Fruit fly (Drosophila melanogaster) ovary, adult (tissue): ENCODE measurements around the gene CG6813.
A peak's percentile ranks its signal among the peaks of the same experiment; 100 is the strongest.

ENCODE experiments used
- CG17801 ChIP-seq: fragments of 200-800 bp; optimal IDR thresholded peaks from 2 replicates; lab custom pipeline; 2019; ENCODE audit warnings: missing biosample characterization, mild to moderate bottlenecking, missing genetic modification characterization, moderate library complexity; ENCODE audit not compliant: partially characterized antibody

Gene CG6813

DNA sequence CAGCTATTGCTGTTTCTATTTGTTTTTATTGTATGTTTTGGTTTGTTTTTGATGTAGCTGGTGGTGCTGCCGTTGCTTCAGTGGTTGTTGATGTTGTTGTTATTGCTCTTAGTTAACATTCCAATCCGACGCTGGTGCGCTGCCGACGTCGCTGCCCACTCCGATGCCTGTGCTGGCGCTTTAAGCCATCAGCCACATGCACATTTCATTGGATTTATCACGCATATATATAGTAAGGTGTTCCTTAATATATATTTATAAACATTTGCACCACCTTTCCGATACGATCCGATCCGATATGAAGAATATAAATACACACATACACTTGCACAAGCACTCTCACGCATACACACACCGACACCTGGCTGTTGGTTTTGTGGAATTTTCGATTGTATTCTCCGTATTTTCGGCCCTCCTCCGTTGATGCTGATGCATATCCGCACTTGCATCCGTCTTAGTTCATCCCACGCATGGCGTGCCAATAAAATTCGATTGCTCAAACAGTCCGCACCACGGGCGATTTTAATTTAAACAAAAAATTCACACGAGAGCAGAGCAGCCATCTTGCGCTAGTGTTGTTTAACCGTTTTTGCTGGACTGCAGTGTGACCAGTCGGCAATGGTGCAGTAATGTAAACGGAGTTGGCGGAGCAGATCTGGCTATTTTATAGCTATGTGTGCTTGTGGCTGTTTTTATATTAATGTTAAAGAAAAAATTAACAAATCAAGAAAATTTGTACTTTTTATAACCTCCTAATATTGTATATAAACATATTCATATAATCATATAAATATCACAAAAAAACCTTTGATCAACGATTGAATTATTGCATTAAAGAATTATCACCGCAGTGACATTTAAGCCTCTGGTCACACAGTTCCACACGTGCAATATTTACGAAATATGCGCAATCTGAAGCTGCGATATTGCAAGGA, 23.9 kb upstream of the CG6813 start, which contains the start of the genes Csk and Elp1:
Gene Csk (minus strand): TSS at position 602 of the 935 bp plus-strand sequence.
Gene Elp1 (plus strand): TSS at position 867 of the 935 bp plus-strand sequence.
- TF ChIP-seq CG17801 (GFP tag; lab: Kevin White, UChicago): peak; percentile 55

DNA sequence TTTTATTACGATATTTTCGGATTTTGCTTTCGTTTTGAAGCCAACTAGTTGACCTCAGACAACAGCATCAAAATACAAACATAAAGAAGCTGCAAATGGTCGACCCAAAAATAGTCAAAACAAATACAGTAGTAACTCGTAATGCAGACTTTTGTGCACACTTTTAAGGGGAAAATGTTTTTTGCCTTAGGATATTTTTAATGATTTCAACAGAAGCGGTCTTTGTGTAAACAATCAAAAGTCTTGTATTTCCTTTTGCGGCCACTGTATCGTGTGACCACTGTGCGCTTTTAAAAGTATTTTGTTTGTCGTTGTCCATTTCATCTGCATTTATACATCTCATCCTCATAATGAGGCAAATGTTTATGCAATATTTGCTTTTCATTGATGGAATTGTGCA, 23.0 kb upstream of the CG6813 start:
- peak; percentile 74 for TF ChIP-seq CG17801 (GFP tag; lab: Kevin White, UChicago)

DNA sequence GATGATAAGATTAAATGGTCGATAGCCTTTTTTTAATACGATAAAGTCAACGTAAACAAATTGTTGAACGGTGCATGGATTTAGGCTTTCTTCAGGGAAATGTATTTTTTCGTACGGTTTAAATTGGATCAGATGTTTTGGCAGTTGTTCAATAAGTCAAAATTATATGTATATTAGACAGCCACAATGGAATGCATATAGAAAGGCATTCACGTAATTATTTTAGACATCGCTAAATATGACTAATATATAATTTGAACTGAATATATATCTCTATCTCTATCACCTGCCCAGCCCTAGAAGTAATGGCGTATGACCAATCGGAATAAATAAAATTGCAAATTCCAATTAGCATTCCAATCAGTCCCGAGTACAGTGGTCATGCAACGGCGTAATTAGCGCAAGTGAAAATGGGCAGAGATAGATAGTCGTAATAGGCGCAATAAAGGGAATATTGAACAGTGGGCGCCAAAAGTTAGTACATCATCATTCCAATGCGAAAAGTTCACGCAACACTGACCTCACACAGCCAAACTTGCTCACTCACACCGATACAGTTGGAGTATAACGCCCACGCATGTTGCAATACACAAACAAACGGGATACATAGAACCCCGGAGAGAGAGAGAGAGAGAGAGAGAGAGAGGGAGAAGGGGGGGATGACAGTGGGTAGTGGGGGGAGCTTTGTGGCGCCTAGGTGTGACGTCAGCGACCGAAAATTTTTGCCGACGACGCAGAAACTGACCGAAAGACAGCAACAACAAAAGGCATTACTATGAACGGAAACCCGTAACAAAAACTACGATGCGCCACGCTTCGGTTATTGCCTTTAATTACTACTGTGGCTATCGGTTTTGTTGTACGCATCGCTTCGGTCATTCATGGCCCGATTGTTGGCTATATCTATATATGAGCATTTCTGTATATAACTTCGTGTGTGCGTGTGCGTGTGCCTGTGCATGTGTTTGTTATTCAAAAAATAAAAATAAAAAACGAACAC, 22.2 kb upstream of the CG6813 start:
- TF ChIP-seq CG17801 (GFP tag; lab: Kevin White, UChicago): no peak

DNA sequence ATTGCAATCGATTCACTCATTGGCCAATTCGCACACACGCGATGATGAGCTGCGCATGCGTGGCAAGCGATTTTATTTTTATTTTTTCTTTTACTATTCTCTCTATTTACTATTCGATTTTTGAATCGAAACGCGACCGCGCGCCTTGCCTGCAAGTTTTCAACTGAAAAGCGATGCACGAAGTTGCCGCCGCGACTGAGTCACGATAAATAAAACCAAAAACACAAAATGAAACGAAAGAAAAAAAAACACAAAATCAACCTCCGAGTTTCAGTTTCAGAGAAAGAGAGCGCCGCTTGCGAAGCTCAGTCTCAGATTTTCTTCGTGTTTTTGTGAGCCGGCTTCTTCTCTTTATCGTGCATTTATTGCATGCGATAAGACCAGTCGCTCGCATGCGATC, 20.4 kb upstream of the CG6813 start:
- peak; percentile 83 for TF ChIP-seq CG17801 (GFP tag; lab: Kevin White, UChicago)

DNA sequence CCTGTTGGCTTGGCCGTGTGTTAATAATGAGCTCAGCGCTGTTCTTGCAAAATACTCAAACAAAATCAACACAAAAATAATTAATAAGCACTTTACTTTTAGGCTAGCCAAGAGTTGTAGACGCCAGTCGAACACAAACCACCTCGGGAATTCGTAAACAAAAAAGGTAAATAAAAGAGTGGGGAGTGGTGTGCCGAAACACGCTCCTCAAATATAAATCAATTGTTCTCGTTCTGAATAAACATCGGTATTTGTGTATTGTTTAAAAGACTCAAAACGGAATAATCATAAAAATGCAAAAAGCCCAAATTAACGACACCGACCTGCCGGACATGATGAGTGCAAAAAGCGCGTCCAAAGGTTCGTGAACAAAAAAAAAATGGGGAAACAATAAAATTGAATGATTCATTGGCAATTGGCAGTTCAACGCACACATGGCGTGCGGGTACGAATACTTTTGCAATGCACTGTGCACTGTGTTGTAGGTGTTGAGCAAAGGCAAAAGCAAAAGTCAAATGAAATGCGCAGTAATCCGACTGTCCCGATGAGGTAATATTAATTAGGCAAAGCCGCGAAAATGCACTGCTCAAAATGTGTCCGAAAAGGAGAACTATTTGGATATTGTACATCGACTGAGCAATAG, 13.6 kb upstream of the CG6813 start:
- peak; percentile 39 for TF ChIP-seq CG17801 (GFP tag; lab: Kevin White, UChicago)

DNA sequence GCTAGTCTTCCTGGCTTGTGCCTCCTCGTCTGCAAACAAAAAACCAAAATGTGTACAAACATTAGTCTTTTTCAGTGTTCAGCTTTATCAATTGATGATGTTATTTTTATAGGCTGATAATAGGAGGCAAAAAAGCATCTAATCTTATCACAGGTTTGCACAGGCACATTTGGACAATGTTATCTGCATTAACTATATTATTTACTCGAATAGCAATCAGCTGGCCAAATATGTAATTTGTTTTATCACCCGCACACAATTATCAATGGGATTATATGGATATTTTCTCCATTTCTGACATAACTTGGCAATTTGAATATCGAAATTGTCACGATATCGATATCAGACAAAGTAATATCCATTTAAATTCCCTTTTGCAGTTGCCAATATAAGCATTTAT, 11.1 kb upstream of the CG6813 start:
- no peak for TF ChIP-seq CG17801 (GFP tag; lab: Kevin White, UChicago)

DNA sequence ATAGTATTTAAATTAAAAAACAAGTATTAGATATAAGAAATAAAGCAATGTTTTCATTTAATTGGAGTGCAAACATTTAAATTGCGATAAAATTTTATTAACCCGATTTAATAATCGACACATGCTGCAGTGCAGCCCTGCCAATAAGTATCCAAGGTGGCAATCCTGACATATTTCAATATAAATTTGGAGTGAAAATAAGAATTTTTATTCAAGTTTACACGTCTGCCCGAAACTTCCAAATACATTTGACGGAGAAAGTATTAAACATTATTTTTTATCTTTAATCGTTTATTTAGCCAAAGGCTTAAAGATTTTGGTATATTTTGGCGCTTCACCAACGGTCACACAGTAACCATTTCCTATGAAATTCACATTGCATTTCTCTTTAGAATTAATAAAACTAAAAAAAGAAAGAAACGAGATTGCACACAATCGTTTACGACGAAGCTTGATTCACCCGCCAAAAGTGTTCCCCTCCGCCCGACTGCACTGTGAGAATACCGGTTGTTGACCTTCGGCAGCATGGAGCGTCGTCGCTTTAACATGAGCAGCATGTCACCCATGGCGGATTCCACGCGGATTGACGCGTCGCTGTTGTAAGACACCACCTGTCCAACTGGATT, 2.1 kb upstream of the CG6813 start, which contains the start of gene CG14712:
Gene CG14712 (plus strand): TSS at position 344 of the 626 bp plus-strand sequence.
- peak; percentile 7 for TF ChIP-seq CG17801 (GFP tag; lab: Kevin White, UChicago)

DNA sequence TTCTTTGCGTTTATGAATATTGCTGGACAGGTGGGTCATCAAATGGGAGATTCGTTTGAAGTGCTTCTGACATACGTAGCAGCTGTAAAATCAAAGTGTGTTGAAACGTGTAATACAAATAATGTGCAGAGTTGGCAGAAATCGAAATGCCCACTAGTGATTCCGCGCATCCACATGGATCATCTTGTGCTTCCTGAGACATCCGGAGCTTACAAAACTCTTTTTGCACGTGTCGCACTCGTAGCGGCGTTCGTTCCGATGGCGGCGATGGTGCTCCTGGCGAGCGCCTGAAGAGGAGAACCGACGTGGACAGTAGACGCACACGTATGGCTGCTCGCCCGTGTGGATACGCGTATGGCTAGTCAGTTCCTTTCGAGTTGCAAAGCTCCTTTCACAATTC, 894 bp downstream of the CG6813 start, which contains the start of gene Zaf1:
Gene Zaf1 (minus strand): TSS at position 101 of the 400 bp plus-strand sequence.
- no peak for TF ChIP-seq CG17801 (GFP tag; lab: Kevin White, UChicago)

DNA sequence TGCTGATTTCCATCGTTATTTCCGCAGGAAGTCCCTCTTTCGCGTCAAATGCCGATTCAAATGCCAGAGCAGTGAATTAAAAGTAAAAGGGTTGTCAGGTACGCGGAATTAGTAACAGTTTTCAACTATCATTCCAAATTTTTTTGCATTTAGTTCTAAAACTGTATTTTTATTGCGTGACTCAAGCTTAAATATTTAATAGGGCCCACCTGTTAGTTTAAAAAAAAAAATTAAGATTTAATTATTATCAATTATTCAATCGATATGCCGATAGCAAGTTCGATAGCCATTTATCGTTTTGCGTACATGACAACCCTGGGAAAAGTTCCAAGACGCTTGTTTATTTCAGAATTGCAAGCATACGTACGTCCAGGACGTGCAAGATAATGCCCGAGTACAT, 3.4 kb downstream of the CG6813 start, which contains the start of gene CG14711:
Gene CG14711 (plus strand): TSS at position 315 of the 400 bp plus-strand sequence.
- TF ChIP-seq CG17801 (GFP tag; lab: Kevin White, UChicago): peak; percentile 86

DNA sequence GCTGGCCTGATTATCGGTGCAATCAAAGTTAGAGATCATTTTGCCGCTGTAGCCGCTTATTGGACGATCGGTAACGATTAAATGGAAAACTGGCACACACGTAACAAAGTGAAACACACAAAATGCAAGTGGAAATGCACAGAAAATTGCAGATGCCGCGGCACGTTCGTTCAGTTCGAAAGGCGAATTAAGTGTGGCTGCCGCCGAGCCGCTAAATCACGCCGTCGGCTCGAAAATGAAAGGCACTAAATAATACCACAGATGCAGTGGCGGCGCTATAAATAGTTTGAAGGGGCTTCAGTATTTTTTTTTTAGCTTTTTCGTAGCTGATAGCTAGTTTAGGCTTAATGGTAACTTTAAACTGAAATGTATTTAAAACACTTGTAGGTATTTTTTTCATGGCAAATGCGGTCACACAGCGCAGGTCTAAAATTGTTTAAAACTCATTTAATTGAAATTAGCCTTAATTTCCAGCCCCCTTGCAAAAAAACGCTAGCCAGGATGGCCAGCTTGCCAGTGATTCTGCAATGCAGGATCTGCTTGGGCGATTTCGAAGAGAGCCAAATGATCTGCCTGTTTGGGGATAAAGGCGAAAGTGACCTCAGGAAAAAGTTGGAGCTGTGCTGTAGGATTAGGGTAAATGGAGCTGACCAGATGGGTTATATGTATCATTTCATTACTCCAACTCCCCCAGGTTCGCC, 6.6 kb downstream of the CG6813 start, which contains the start of the genes Jupiter and CG14710:
Gene Jupiter (minus strand): TSS at position 198 of the 701 bp plus-strand sequence.
Gene CG14710 (plus strand): TSS at position 382 of the 701 bp plus-strand sequence.
- TF ChIP-seq CG17801 (GFP tag; lab: Kevin White, UChicago): peak; percentile 45

DNA sequence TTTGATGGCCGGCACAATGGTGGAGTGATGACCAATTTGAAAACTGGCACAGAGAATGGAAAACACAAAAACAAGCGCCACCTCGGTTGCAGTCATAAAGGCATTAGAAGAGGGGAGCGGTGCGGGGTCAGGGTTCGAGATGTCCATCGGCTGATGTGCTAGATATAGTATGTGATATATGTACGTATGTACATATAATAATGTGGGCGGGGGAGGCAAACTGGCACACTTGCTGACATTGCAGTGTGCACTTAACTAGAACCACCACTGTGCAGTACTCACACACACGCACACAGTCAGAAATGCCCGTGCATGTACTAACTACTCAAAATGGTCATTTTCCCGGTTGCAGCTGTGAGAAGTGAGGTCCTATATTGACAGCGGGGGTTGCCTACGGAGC, 7.6 kb downstream of the CG6813 start:
- TF ChIP-seq CG17801 (GFP tag; lab: Kevin White, UChicago): no peak

DNA sequence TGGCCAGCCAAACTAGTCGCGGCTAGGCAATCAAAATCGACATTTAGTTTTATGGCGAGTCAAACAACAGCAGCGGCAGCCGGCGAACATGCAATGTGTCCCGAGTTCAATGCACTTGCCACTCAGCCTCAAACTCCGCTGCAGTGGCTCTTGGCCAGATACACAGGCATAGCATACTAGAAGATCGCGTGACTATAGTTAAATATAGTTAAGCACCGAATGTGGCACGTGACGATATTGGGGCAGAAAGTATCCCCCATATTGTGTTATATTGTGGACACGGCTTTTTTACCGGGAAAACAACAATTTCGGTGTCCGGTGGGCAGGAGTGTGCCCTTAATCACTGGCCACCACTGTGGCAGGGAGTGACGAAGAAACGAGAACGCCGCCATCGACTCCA, 8.6 kb downstream of the CG6813 start:
- no peak for TF ChIP-seq CG17801 (GFP tag; lab: Kevin White, UChicago)

DNA sequence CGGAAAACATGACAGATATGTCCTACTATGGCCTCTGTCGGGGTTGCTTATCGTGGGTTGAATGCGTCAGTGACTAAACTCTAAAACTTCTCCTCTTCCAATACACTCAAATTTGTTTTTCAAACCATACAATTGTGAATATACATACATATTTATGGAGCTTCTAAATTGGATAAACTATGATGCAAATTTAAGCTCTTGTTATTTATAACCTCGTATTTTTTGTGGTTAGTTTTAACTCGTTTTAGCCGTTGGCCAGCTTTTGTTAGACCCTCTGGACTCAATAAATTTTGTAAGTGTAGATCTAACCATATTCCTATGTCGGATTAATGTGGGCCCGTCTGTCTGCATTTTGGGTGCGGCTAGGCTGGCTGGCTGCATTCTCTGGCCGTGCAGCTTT, 9.1 kb downstream of the CG6813 start:
- TF ChIP-seq CG17801 (GFP tag; lab: Kevin White, UChicago): no peak
